Fruit fly (Drosophila melanogaster): Measurements from ENCODE around the gene sala.

The sala gene

DNA sequence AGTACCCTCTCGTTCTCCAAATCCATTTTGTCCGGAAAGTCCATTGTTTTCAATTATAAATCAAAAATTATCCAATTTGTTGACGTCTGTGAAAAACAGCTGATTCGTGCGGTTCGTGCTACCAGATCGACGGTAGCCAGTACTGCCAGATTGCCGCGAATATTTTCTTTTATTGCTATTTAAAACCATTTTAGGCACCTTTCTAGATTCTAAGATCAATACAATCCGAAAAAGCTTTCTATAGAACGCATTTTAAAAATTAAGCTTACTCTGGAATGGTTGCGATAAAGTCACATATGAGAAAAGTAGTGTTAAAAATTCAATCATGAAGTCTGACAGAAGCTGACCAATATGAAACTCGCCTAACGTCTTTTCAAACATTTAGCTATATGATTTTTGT lies 14.3 kb downstream of the sala start, which contains the start of gene Cog8 (continued):
- TF ChIP-seq lbe (GFP tag; optimal IDR thresholded peaks at IDR 0.05): no peak
- peak; percentile 4 for TF ChIP-seq cad (GFP tag; optimal IDR thresholded peaks at IDR 0.05)
- TF ChIP-seq CG30431 (GFP tag; optimal IDR thresholded peaks at IDR 0.05): peak; percentile 29
- no peak for TF ChIP-seq slou (GFP tag; optimal IDR thresholded peaks at IDR 0.05)
- TF ChIP-seq CG8924 (tag; optimal IDR thresholded peaks at IDR 0.05): peak; percentile 26
- TF ChIP-seq onecut (GFP tag; IDR thresholded peaks at IDR 0.05): no peak; the same call in 1 of the 2 replicates
- peak; percentile 35 for TF ChIP-seq YL-1 (GFP tag; optimal IDR thresholded peaks at IDR 0.05)
- peak; percentile 35 for TF ChIP-seq vfl (GFP tag; optimal IDR thresholded peaks at IDR 0.05)
- TF ChIP-seq Spps (tag; optimal IDR thresholded peaks at IDR 0.05): no peak
- TF ChIP-seq gsb-n (tag; optimal IDR thresholded peaks at IDR 0.05): no peak
- TF ChIP-seq CG17568 (GFP tag; optimal IDR thresholded peaks at IDR 0.05): no peak
- no peak for TF ChIP-seq HLHmδ (GFP tag; optimal IDR thresholded peaks at IDR 0.05)
- TF ChIP-seq CG16815 (GFP tag; optimal IDR thresholded peaks at IDR 0.05): peak; percentile 3
- no peak for TF ChIP-seq ro (GFP tag; IDR thresholded peaks at IDR 0.05)
- no peak for TF ChIP-seq pros (GFP tag; optimal IDR thresholded peaks at IDR 0.05)
- TF ChIP-seq vnd (GFP tag; IDR thresholded peaks at IDR 0.05; ENCODE audit: partially characterized antibody): no peak
- TF ChIP-seq B-H2 (GFP tag; optimal IDR thresholded peaks at IDR 0.05): no peak
- no peak for TF ChIP-seq CG14860 (GFP tag; IDR thresholded peaks at IDR 0.05; ENCODE audit: partially characterized antibody)
- TF ChIP-seq Hr78 (GFP tag; optimal IDR thresholded peaks at IDR 0.05): no peak
- TF ChIP-seq hb (GFP tag; IDR thresholded peaks at IDR 0.05; ENCODE audit: partially characterized antibody): no peak
- TF ChIP-seq CG4730 (GFP tag; IDR thresholded peaks at IDR 0.05): no peak; the same call in 1 of the 2 replicates
- TF ChIP-seq otp (GFP tag; IDR thresholded peaks at IDR 0.05): no peak
- peak; percentile 57 for TF ChIP-seq NC2β (GFP tag; optimal IDR thresholded peaks at IDR 0.05)
- TF ChIP-seq CG14710 (tag; optimal IDR thresholded peaks at IDR 0.05): peak; percentile 69
- no peak for TF ChIP-seq CG1024 (GFP tag; IDR thresholded peaks at IDR 0.05)
- TF ChIP-seq unpg (GFP tag; optimal IDR thresholded peaks at IDR 0.05): peak; percentile 35
- no peak for TF ChIP-seq sc (optimal IDR thresholded peaks at IDR 0.05)
- TF ChIP-seq sc (GFP tag; optimal IDR thresholded peaks at IDR 0.05): no peak
- no peak for TF ChIP-seq CG32767 (GFP tag; IDR thresholded peaks at IDR 0.05)
- peak; percentile 34 for TF ChIP-seq CG7839 (tag; optimal IDR thresholded peaks at IDR 0.05)
- no peak for TF ChIP-seq chinmo (GFP tag; IDR thresholded peaks at IDR 0.05; ENCODE audit: partially characterized antibody)
- TF ChIP-seq CG3847 (GFP tag; IDR thresholded peaks at IDR 0.05): peak; percentile 76
- TF ChIP-seq CG9817 (tag; optimal IDR thresholded peaks at IDR 0.05): peak; percentile 43
- TF ChIP-seq ash1 (GFP tag; optimal IDR thresholded peaks at IDR 0.05): no peak
- no peak for TF ChIP-seq CG8765 (GFP tag; IDR thresholded peaks at IDR 0.05)
- TF ChIP-seq CG2712 (tag; optimal IDR thresholded peaks at IDR 0.05): peak; percentile 57
- TF ChIP-seq ftz-f1 (GFP tag; optimal IDR thresholded peaks at IDR 0.05): no peak
- TF ChIP-seq corto (GFP tag; optimal IDR thresholded peaks at IDR 0.05): no peak
- peak; percentile 36 for TF ChIP-seq Dek (tag; optimal IDR thresholded peaks at IDR 0.05)
- no peak for TF ChIP-seq CG8281 (tag; optimal IDR thresholded peaks at IDR 0.05)
- no peak for TF ChIP-seq ase (GFP tag; IDR thresholded peaks at IDR 0.05)
- TF ChIP-seq CG6765 (GFP tag; optimal IDR thresholded peaks at IDR 0.05): no peak
- no peak for TF ChIP-seq Sry-β (GFP tag; optimal IDR thresholded peaks at IDR 0.05)
- TF ChIP-seq tin (GFP tag; optimal IDR thresholded peaks at IDR 0.05): peak; percentile 40
- peak; percentile 93 for TF ChIP-seq Ets65A (GFP tag)
- peak; percentile 21; the same call in 1 of the 4 replicates for TF ChIP-seq Gug (GFP tag; IDR thresholded peaks at IDR 0.05)
- TF ChIP-seq CG2120 (GFP tag; optimal IDR thresholded peaks at IDR 0.05): peak; percentile 77
- TF ChIP-seq CG42726 (GFP tag; IDR thresholded peaks at IDR 0.05; ENCODE audit: partially characterized antibody): no peak
- TF ChIP-seq E2f2 (GFP tag; IDR thresholded peaks at IDR 0.05): peak; percentile 69
- TF ChIP-seq Bgb (GFP tag; IDR thresholded peaks at IDR 0.05; ENCODE audit: partially characterized antibody): no peak
- TF ChIP-seq her (GFP tag; optimal IDR thresholded peaks at IDR 0.05): peak; percentile 43
